Worm (Caenorhabditis elegans): Measurements from ENCODE around the gene sec-31.

- TF ChIP-seq mab-5 (tag; optimal IDR thresholded peaks at IDR 0.05): no peak
- TF ChIP-seq lin-13 (tag; optimal IDR thresholded peaks at IDR 0.05): no peak
- TF ChIP-seq nhr-237 (tag; optimal IDR thresholded peaks at IDR 0.05): no peak
- TF ChIP-seq nhr-76 (tag; optimal IDR thresholded peaks at IDR 0.05): no peak
- TF ChIP-seq ztf-11 (tag; optimal IDR thresholded peaks at IDR 0.05): no peak
- no peak for TF ChIP-seq blmp-1 (tag; optimal IDR thresholded peaks at IDR 0.05)
- TF ChIP-seq elt-1 (tag; optimal IDR thresholded peaks at IDR 0.05; ENCODE audit: borderline replicate concordance, insufficient read depth): no peak
- no peak for TF ChIP-seq elt-3 (tag; optimal IDR thresholded peaks at IDR 0.05)
- no peak for TF ChIP-seq ces-1 (GFP tag; optimal IDR thresholded peaks at IDR 0.05)
- no peak for TF ChIP-seq zip-8 (tag; optimal IDR thresholded peaks at IDR 0.05)
- peak; percentile 65 for TF ChIP-seq unc-62 (GFP tag; optimal IDR thresholded peaks at IDR 0.05)
- TF ChIP-seq pha-4 (tag; optimal IDR thresholded peaks at IDR 0.05): no peak
- TF ChIP-seq unc-39 (tag; optimal IDR thresholded peaks at IDR 0.05): no peak
Measured at ce11 chrIV:11350809-11351208, 20.8 kb downstream of the sec-31 start.

Data from whole organism, mixed stage, embryonic.